Fruit fly (Drosophila melanogaster) whole organism, embryonic: ENCODE measurements around the gene eIF2Bepsilon.

Experiments used
- Asciz ChIP-seq: fragments of 200-800 bp; sonication (Bioruptor generic); optimal IDR thresholded peaks from 2 replicates; lab custom pipeline; 2017; ENCODE audit warnings: missing biosample characterization, mild to moderate bottlenecking, missing genetic modification characterization, missing genetic modification reagents
- Atf6 ChIP-seq: fragments of 200-800 bp; sonication (Bioruptor generic); IDR thresholded peaks from 2 replicates; pipeline ENCODE4 v1.3.6; 2022; ENCODE audit warnings: missing biosample characterization, missing genetic modification characterization
- B-H1 ChIP-seq: fragments of 200-800 bp; sonication (Bioruptor generic); IDR thresholded peaks from 3 replicates; pipeline ENCODE4 v1.3.6; 2022; ENCODE audit warnings: missing biosample characterization, missing genetic modification characterization
- B-H2 ChIP-seq: fragments of 200-800 bp; sonication (Bioruptor generic); optimal IDR thresholded peaks from 2 replicates; lab custom pipeline; 2018; ENCODE audit warnings: missing biosample characterization, mild to moderate bottlenecking, missing genetic modification characterization
- CG10147 ChIP-seq: fragments of 200-800 bp; sonication (Bioruptor generic); optimal IDR thresholded peaks from 2 replicates; lab custom pipeline; 2019; ENCODE audit warnings: missing biosample characterization, mild to moderate bottlenecking, missing genetic modification characterization, moderate library complexity
- CG10274 ChIP-seq: fragments of 200-800 bp; sonication (Bioruptor generic); optimal IDR thresholded peaks from 3 replicates; lab custom pipeline; 2017; ENCODE audit warnings: missing biosample characterization, mild to moderate bottlenecking, missing genetic modification characterization
- CG10654 ChIP-seq: fragments of 200-800 bp; sonication (Bioruptor generic); optimal IDR thresholded peaks from 2 replicates; lab custom pipeline; 2016; ENCODE audit warnings: missing biosample characterization, missing genetic modification characterization
- CG12104 ChIP-seq: fragments of 200-800 bp; sonication (Bioruptor generic); optimal IDR thresholded peaks from 3 replicates; lab custom pipeline; 2016; ENCODE audit warnings: missing biosample characterization, missing genetic modification characterization
- CG12391 ChIP-seq: fragments of 200-800 bp; sonication (Bioruptor generic); optimal IDR thresholded peaks from 3 replicates; lab custom pipeline; 2018; ENCODE audit warnings: missing biosample characterization, mild to moderate bottlenecking, missing genetic modification characterization, moderate library complexity
- CG12769 ChIP-seq: fragments of 200-800 bp; sonication (Bioruptor generic); optimal IDR thresholded peaks from 2 replicates; lab custom pipeline; 2019; ENCODE audit warnings: missing biosample characterization, mild to moderate bottlenecking, missing genetic modification characterization, moderate library complexity
- CG13624 ChIP-seq: fragments of 200-800 bp; sonication (Bioruptor generic); optimal IDR thresholded peaks from 2 replicates; lab custom pipeline; 2016; ENCODE audit warnings: missing biosample characterization, missing genetic modification characterization
- CG14441 ChIP-seq: fragments of 200-800 bp; sonication (Bioruptor generic); IDR thresholded peaks from 2 replicates; pipeline ENCODE4 v1.3.6; 2022; ENCODE audit warnings: missing biosample characterization, missing genetic modification characterization
- CG16813 ChIP-seq: fragments of 200-800 bp; sonication (Bioruptor generic); IDR thresholded peaks from 3 replicates; pipeline ENCODE4 v1.3.6; 2022; ENCODE audit warnings: missing biosample characterization, missing genetic modification characterization; ENCODE audit not compliant: partially characterized antibody
- CG17359 ChIP-seq: fragments of 200-800 bp; sonication (Bioruptor generic); optimal IDR thresholded peaks from 3 replicates; lab custom pipeline; 2018; ENCODE audit warnings: missing biosample characterization, mild to moderate bottlenecking, missing genetic modification characterization, moderate library complexity
- CG17361 ChIP-seq: fragments of 200-800 bp; sonication (Bioruptor generic); IDR thresholded peaks from 3 replicates; pipeline ENCODE4 v1.3.6; 2022; ENCODE audit warnings: missing biosample characterization, missing genetic modification characterization
- CG18262 ChIP-seq: fragments of 200-800 bp; optimal IDR thresholded peaks from 3 replicates; lab custom pipeline; 2019; ENCODE audit warnings: missing biosample characterization, mild to moderate bottlenecking, missing genetic modification characterization, moderate library complexity
- CG3281 ChIP-seq: fragments of 200-800 bp; sonication (Bioruptor generic); optimal IDR thresholded peaks from 3 replicates; lab custom pipeline; 2017; ENCODE audit warnings: missing biosample characterization, mild to moderate bottlenecking, missing genetic modification characterization
- CG3847 ChIP-seq: fragments of 200-800 bp; sonication (Bioruptor generic); IDR thresholded peaks from 2 replicates; pipeline ENCODE4 v1.3.6; 2022; ENCODE audit warnings: missing biosample characterization, missing genetic modification characterization
- CG6765 ChIP-seq: fragments of 200-800 bp; sonication (Bioruptor generic); optimal IDR thresholded peaks from 3 replicates; lab custom pipeline; 2017; ENCODE audit warnings: missing biosample characterization, mild to moderate bottlenecking, missing genetic modification characterization
- CG7987 ChIP-seq: fragments of 200-800 bp; sonication (Bioruptor generic); optimal IDR thresholded peaks from 2 replicates; lab custom pipeline; 2018; ENCODE audit warnings: missing biosample characterization, mild to moderate bottlenecking, missing genetic modification characterization, moderate library complexity
- CG8281 ChIP-seq: fragments of 200-800 bp; sonication (Bioruptor generic); optimal IDR thresholded peaks from 2 replicates; lab custom pipeline; 2018; ENCODE audit warnings: missing biosample characterization, mild to moderate bottlenecking, missing genetic modification characterization, moderate library complexity
- CG8924 ChIP-seq: fragments of 200-800 bp; optimal IDR thresholded peaks from 3 replicates; lab custom pipeline; 2019; ENCODE audit warnings: missing biosample characterization, mild to moderate bottlenecking, missing genetic modification characterization, moderate library complexity
- Camta ChIP-seq: fragments of 200-800 bp; sonication (Bioruptor generic); optimal IDR thresholded peaks from 2 replicates; lab custom pipeline; 2016; ENCODE audit warnings: missing biosample characterization, missing genetic modification characterization
- CoRest ChIP-seq: fragments of 200-800 bp; sonication (Bioruptor generic); optimal IDR thresholded peaks from 3 replicates; lab custom pipeline; 2018; ENCODE audit warnings: missing biosample characterization, mild to moderate bottlenecking, missing genetic modification characterization, moderate library complexity
- Dek ChIP-seq: fragments of 200-800 bp; sonication (Bioruptor generic); optimal IDR thresholded peaks from 3 replicates; lab custom pipeline; 2019; ENCODE audit warnings: missing biosample characterization, mild to moderate bottlenecking, missing genetic modification characterization, moderate library complexity
- Dp ChIP-seq: fragments of 200-800 bp; sonication (Bioruptor generic); optimal IDR thresholded peaks from 2 replicates; lab custom pipeline; 2018; ENCODE audit warnings: missing biosample characterization, mild to moderate bottlenecking, missing genetic modification characterization, moderate library complexity
- Fer1 ChIP-seq: fragments of 200-800 bp; sonication (Bioruptor generic); optimal IDR thresholded peaks from 2 replicates; lab custom pipeline; 2017; ENCODE audit warnings: missing biosample characterization, mild to moderate bottlenecking, missing genetic modification characterization
- HLH3B ChIP-seq: fragments of 200-800 bp; sonication (Bioruptor generic); IDR thresholded peaks from 2 replicates; pipeline ENCODE4 v1.3.6; 2022; ENCODE audit warnings: missing biosample characterization, missing genetic modification characterization
- Hand ChIP-seq: fragments of 200-800 bp; sonication (Bioruptor generic); optimal IDR thresholded peaks from 2 replicates; lab custom pipeline; 2017; ENCODE audit warnings: mild to moderate bottlenecking, missing biosample characterization, missing genetic modification reagents, missing genetic modification characterization
- Lpt ChIP-seq: fragments of >200 bp; optimal IDR thresholded peaks from 2 replicates; lab custom pipeline; 2018; ENCODE audit warnings: missing biosample characterization, missing genetic modification characterization
- Myb ChIP-seq: fragments of 200-800 bp; sonication (Bioruptor generic); optimal IDR thresholded peaks from 2 replicates; lab custom pipeline; 2016; ENCODE audit warnings: missing biosample characterization, missing genetic modification characterization
- Nf-YA ChIP-seq: fragments of 200-800 bp; sonication (Bioruptor generic); IDR thresholded peaks from 2 replicates; pipeline ENCODE4 v1.3.6; 2022; ENCODE audit warnings: missing biosample characterization, missing genetic modification characterization
- Optix ChIP-seq: fragments of 200-800 bp; sonication (Bioruptor generic); IDR thresholded peaks from 3 replicates; pipeline ENCODE4 v1.3.6; 2022; ENCODE audit warnings: missing biosample characterization, missing genetic modification characterization
- Pdp1 ChIP-seq, 2 experiments: fragments of 200-800 bp; sonication (Bioruptor generic); optimal IDR thresholded peaks; 3 replicates each; lab custom pipeline; 2016; ENCODE audit warnings: missing biosample characterization in 2 of 2, missing genetic modification characterization in 2 of 2, mild to moderate bottlenecking in 1 of 2, moderate library complexity in 1 of 2
- Sin3A ChIP-seq: fragments of >200 bp; optimal IDR thresholded peaks from 2 replicates; lab custom pipeline; 2018
- YL-1 ChIP-seq: fragments of 200-800 bp; sonication (Bioruptor generic); optimal IDR thresholded peaks from 3 replicates; lab custom pipeline; 2017; ENCODE audit warnings: missing biosample characterization, mild to moderate bottlenecking, missing genetic modification characterization
- ap ChIP-seq: fragments of 200-800 bp; sonication (Bioruptor generic); IDR thresholded peaks from 2 replicates; pipeline ENCODE4 v1.3.6; 2022; ENCODE audit warnings: missing biosample characterization, missing genetic modification characterization
- ase ChIP-seq: fragments of 200-800 bp; sonication (Bioruptor generic); IDR thresholded peaks from 3 replicates; pipeline ENCODE4 v1.3.6; 2022; ENCODE audit warnings: missing biosample characterization, missing genetic modification characterization
- bab2 ChIP-seq: fragments of 200-800 bp; sonication (Bioruptor generic); optimal IDR thresholded peaks from 2 replicates; lab custom pipeline; 2016; ENCODE audit warnings: missing biosample characterization, missing genetic modification characterization
- bcd ChIP-seq: fragments of 200-800 bp; sonication (Bioruptor generic); optimal IDR thresholded peaks from 2 replicates; lab custom pipeline; 2017; ENCODE audit warnings: missing biosample characterization, mild to moderate bottlenecking, missing genetic modification characterization
- bigmax ChIP-seq: fragments of 200-800 bp; sonication (Bioruptor generic); optimal IDR thresholded peaks from 2 replicates; lab custom pipeline; 2018; ENCODE audit warnings: missing biosample characterization, mild to moderate bottlenecking, missing genetic modification characterization
- grau ChIP-seq: fragments of 200-800 bp; optimal IDR thresholded peaks from 3 replicates; lab custom pipeline; 2019; ENCODE audit warnings: missing biosample characterization, mild to moderate bottlenecking, missing genetic modification characterization, moderate library complexity
- insv ChIP-seq, 2 experiments: fragments of 200-800 bp; sonication (Bioruptor generic); optimal IDR thresholded peaks; 3 replicates each; lab custom pipeline; 2016 to 2018; ENCODE audit warnings: missing biosample characterization in 2 of 2, missing genetic modification characterization in 2 of 2
- jumu ChIP-seq: fragments of 200-800 bp; sonication (Bioruptor generic); optimal IDR thresholded peaks from 3 replicates; lab custom pipeline; 2016; ENCODE audit warnings: missing biosample characterization, missing genetic modification characterization
- nerfin-2 ChIP-seq: fragments of 200-800 bp; sonication (Bioruptor generic); IDR thresholded peaks from 2 replicates; pipeline ENCODE4 v1.3.6; 2022; ENCODE audit warnings: missing biosample characterization, missing genetic modification characterization; ENCODE audit not compliant: partially characterized antibody
- onecut ChIP-seq: fragments of 200-800 bp; sonication (Bioruptor generic); IDR thresholded peaks from 2 replicates; pipeline ENCODE4 v1.3.6; 2022; ENCODE audit warnings: missing biosample characterization, missing genetic modification characterization
- scrt ChIP-seq: fragments of 200-800 bp; sonication (Bioruptor generic); optimal IDR thresholded peaks from 2 replicates; lab custom pipeline; 2018; ENCODE audit warnings: missing biosample characterization, mild to moderate bottlenecking, missing genetic modification characterization, moderate library complexity
- so ChIP-seq: fragments of 200-800 bp; sonication (Bioruptor generic); IDR thresholded peaks from 3 replicates; pipeline ENCODE4 v1.3.6; 2022; ENCODE audit warnings: missing biosample characterization, missing genetic modification characterization
- tna ChIP-seq: fragments of 200-800 bp; sonication (Bioruptor generic); IDR thresholded peaks from 2 replicates; pipeline ENCODE4 v1.3.6; 2022; ENCODE audit warnings: missing biosample characterization, missing genetic modification characterization; ENCODE audit not compliant: partially characterized antibody
- unc-4 ChIP-seq: fragments of 200-800 bp; sonication (Bioruptor generic); IDR thresholded peaks from 2 replicates; pipeline ENCODE4 v1.3.6; 2022; ENCODE audit warnings: missing biosample characterization, missing genetic modification characterization; ENCODE audit not compliant: partially characterized antibody

The eIF2Bepsilon gene

dm6 chrX:1940020-1940419, 17.3 kb upstream of the eIF2Bepsilon start, which contains the start of the genes CG3857 and CG3587 (continued):
- TF ChIP-seq CG17359 (peak; percentile 50), grau (tag; lab: Kevin White, UChicago) (peak; percentile 74), Pdp1 (GFP tag; optimal IDR thresholded peaks at IDR 0.05; lab: Kevin White, UChicago) (peak; percentile 79 to 92), CoRest (tag; lab: Kevin White, UChicago) (peak; percentile 84), Atf6 (GFP tag; lab: Robert Waterston, UW) (peak; percentile 66; the same call in 1 of the 2 replicates), CG10654 (GFP tag; lab: Kevin White, UChicago) (peak; percentile 58), CG12104 (GFP tag; lab: Kevin White, UChicago) (peak; percentile 32), bab2 (GFP tag; lab: Kevin White, UChicago) (peak; percentile 83), HLH3B (peak; percentile 35; the same call in 1 of the 2 replicates), CG3847 (peak; percentile 79), jumu (GFP tag; lab: Kevin White, UChicago) (peak; percentile 62), B-H1 (GFP tag; lab: Robert Waterston, UW) (no peak), CG12769 (tag; lab: Kevin White, UChicago) (peak; percentile 87), Dp (peak; percentile 23), CG8924 (tag; lab: Kevin White, UChicago) (peak; percentile 64), unc-4 (peak; percentile 16; the same call in 1 of the 2 replicates), CG14441 (GFP tag; lab: Robert Waterston, UW) (peak; percentile 50), CG16813 (no peak), Fer1 (GFP tag; lab: Kevin White, UChicago) (peak; percentile 61), CG3281 (GFP tag; lab: Kevin White, UChicago) (peak; percentile 60), CG13624 (GFP tag; lab: Kevin White, UChicago) (peak; percentile 90), ase (GFP tag; lab: Robert Waterston, UW) (0 out of 3 replicates have a peak, but pooled peaks have one; percentile 45), scrt (peak; percentile 6), Camta (GFP tag; lab: Kevin White, UChicago) (peak; percentile 77), insv (GFP tag; optimal IDR thresholded peaks at IDR 0.05; lab: Kevin White, UChicago) (peak in 1 of 2 experiments; percentile 13), tna (GFP tag; lab: Robert Waterston, UW) (no peak), nerfin-2 (GFP tag; lab: Robert Waterston, UW) (no peak), CG10274 (GFP tag; lab: Kevin White, UChicago) (peak; percentile 1), B-H2 (GFP tag; lab: Kevin White, UChicago) (peak; percentile 44), bigmax (GFP tag; lab: Kevin White, UChicago) (peak; percentile 35), onecut (peak; percentile 35; the same call in 1 of the 2 replicates), CG10147 (GFP tag; lab: Kevin White, UChicago) (peak; percentile 67), ap (GFP tag; lab: Robert Waterston, UW) (0 out of 2 replicates have a peak, but pooled peaks have one; percentile 18), Lpt (GFP tag; lab: Kevin White, UChicago) (no peak), Sin3A (lab: Kevin White, UChicago) (peak; percentile 69), Optix (GFP tag; lab: Robert Waterston, UW) (peak; percentile 60; the same call in 1 of the 3 replicates), Nf-YA (GFP tag; lab: Robert Waterston, UW) (no peak), bcd (GFP tag; lab: Kevin White, UChicago) (peak; percentile 69), CG18262 (tag; lab: Kevin White, UChicago) (peak; percentile 71), Myb (GFP tag; lab: Kevin White, UChicago) (peak; percentile 76), CG7987 (GFP tag; lab: Kevin White, UChicago) (peak; percentile 48), Dek (tag; lab: Kevin White, UChicago) (peak; percentile 70), CG8281 (tag; lab: Kevin White, UChicago) (peak; percentile 11), so (no peak; the same call in 2 of the 3 replicates), CG12391 (tag; lab: Kevin White, UChicago) (peak; percentile 83), Hand (no peak), CG6765 (GFP tag; lab: Kevin White, UChicago) (peak; percentile 32), YL-1 (GFP tag; lab: Kevin White, UChicago) (peak; percentile 65), CG17361 (GFP tag; lab: Robert Waterston, UW) (peak; percentile 79), Asciz (GFP tag; lab: Kevin White, UChicago) (peak; percentile 49)
